Fruit fly (Drosophila melanogaster) whole organism: ENCODE results near the gene Tcs4.

Experiments
- CG8478 ChIP-seq: fragments of >200 bp; optimal IDR thresholded peaks from 2 replicates; lab custom pipeline; 2018; ENCODE audit warnings: inconsistent platforms
- Dll ChIP-seq: fragments of >200 bp; optimal IDR thresholded peaks from 2 replicates; lab custom pipeline; 2017
- EcR ChIP-seq, 2 experiments: fragments of >200 bp; optimal IDR thresholded peaks; 2 replicates each; lab custom pipeline; 2017; ENCODE audit warnings: missing biosample characterization in 2 of 2, missing genetic modification characterization in 2 of 2, missing genetic modification reagents in 2 of 2
- pan ChIP-seq: fragments of >200 bp; optimal IDR thresholded peaks from 2 replicates; lab custom pipeline; 2017
- psq ChIP-seq: fragments of >200 bp; optimal IDR thresholded peaks from 2 replicates; lab custom pipeline; 2017
- usp ChIP-seq: fragments of >200 bp; optimal IDR thresholded peaks from 2 replicates; lab custom pipeline; 2017; ENCODE audit warnings: missing biosample characterization, missing genetic modification characterization, mixed read lengths

The Tcs4 gene

dm6 chrX:19716325-19716917 is 14.9 kb upstream of the Tcs4 start:
- TF ChIP-seq pan (no peak), usp (GFP tag; lab: Kevin White, UChicago) (no peak), Dll (lab: Kevin White, UChicago) (no peak), EcR (GFP tag; optimal IDR thresholded peaks at IDR 0.05; lab: Kevin White, UChicago) (no peak)

DNA sequence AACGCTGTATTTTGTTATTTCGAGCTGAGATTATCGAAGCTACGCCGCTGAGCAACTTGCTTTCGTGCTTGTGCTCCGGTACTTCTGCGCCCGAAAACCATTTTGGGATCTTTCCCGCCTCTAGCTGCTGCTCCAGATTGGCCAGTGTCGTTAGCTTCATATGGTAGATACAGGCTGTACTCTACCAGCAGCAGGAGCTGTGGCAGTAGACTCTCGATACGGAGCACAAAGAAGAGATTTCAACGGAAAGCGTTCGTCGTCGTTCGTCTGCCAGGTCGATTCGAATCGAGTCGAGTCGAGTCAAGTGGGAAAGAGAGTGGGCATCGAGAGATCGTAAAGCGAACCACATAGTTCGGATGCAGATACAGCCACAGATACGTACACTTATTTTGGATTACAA is 13.3 kb upstream of the Tcs4 start:
- TF ChIP-seq Dll (lab: Kevin White, UChicago), result no peak
- TF ChIP-seq EcR (GFP tag; optimal IDR thresholded peaks at IDR 0.05; lab: Kevin White, UChicago), result no peak
- no peak for TF ChIP-seq psq (lab: Kevin White, UChicago)
- no peak for TF ChIP-seq CG8478
- TF ChIP-seq usp (GFP tag; lab: Kevin White, UChicago), result no peak
- TF ChIP-seq pan, result no peak

dm6 chrX:19712898-19713627 is 11.5 kb upstream of the Tcs4 start, which contains the start of gene meso18E:
meso18E (minus strand) TSS chrX:19713045.
- no peak for TF ChIP-seq psq (lab: Kevin White, UChicago)
- no peak for TF ChIP-seq CG8478
- TF ChIP-seq usp (GFP tag; lab: Kevin White, UChicago), result no peak
- no peak for TF ChIP-seq EcR (GFP tag; optimal IDR thresholded peaks at IDR 0.05; lab: Kevin White, UChicago)
- no peak for TF ChIP-seq pan
- TF ChIP-seq Dll (lab: Kevin White, UChicago), result no peak

dm6 chrX:19711936-19712335 is 10.4 kb upstream of the Tcs4 start:
- no peak for TF ChIP-seq usp (GFP tag; lab: Kevin White, UChicago)
- TF ChIP-seq psq (lab: Kevin White, UChicago), result no peak
- no peak for TF ChIP-seq EcR (GFP tag; optimal IDR thresholded peaks at IDR 0.05; lab: Kevin White, UChicago)
- TF ChIP-seq Dll (lab: Kevin White, UChicago), result no peak
- TF ChIP-seq CG8478, result no peak
- TF ChIP-seq pan, result no peak

DNA sequence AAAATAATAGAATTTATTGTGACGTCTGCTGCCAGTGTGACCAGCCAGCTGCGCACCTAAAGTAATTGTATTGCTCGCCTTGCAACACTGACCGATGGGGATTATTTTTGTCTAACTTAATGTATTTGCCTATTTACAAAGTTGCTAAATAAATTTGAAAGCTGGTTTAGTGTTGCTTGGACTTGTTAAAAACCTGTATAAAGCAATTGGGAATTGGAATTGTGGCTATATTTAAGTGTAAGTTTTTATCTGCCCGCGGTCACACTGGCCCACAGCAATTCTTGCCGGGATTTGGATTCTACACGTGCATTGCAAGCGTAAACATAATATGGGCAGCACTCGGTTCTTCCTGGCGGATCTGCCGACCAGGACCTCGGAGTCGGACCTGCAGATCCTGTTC is 2.5 kb upstream of the Tcs4 start, which contains the start of the genes CG14230 and CG14232:
Gene CG14230, plus strand, starts transcription at position 94 of the 400 bp plus-strand sequence.
Gene CG14232, minus strand, starts transcription at position 177 of the 400 bp plus-strand sequence.
- TF ChIP-seq pan (no peak), Dll (lab: Kevin White, UChicago) (no peak), CG8478 (no peak), psq (lab: Kevin White, UChicago) (no peak), usp (GFP tag; lab: Kevin White, UChicago) (no peak), EcR (GFP tag; optimal IDR thresholded peaks at IDR 0.05; lab: Kevin White, UChicago) (no peak)

DNA sequence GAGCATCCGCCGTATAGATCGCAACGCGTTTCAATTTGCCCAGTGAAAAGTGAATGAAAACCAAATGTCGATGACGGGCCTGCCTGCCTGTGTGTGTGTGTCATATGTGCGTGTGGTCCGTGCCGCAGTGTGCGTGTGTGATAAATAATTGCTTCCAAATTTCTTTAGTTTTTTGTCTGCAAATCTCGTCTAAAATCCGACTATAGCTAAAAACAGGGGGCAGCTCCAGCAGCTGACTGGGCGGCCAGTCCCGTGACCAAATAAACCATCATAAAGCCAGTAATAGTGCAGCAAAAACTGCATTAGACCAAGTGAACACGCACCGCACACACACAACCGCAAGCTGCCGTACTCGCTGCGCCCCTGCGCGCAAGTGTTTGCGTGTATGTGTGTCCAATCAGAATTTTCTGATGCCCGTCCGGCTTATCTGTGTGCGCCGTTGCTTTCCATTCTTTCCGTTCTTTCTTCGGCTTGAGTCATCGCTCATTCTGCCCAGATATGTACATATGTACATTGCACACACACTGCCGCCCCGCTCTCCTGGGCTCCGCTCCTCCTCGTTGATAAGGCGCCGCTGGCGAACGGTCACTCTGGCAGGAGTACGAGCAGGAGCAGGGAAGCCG is 4.2 kb downstream of the Tcs4 start:
- TF ChIP-seq CG8478 (peak; percentile 6), psq (lab: Kevin White, UChicago) (no peak), Dll (lab: Kevin White, UChicago) (peak; percentile 12)

dm6 chrX:19696845-19697244 is 4.7 kb downstream of the Tcs4 start, which contains the start of gene Cdc42:
Cdc42 (plus strand) TSS chrX:19697091.
- no peak for TF ChIP-seq CG8478
- TF ChIP-seq psq (lab: Kevin White, UChicago), result no peak
- no peak for TF ChIP-seq Dll (lab: Kevin White, UChicago)
- no peak for TF ChIP-seq pan
- TF ChIP-seq usp (GFP tag; lab: Kevin White, UChicago), result no peak
- no peak for TF ChIP-seq EcR (GFP tag; optimal IDR thresholded peaks at IDR 0.05; lab: Kevin White, UChicago)

dm6 chrX:19694792-19695558 is 6.6 kb downstream of the Tcs4 start, which contains the start of gene CG14229:
CG14229 (minus strand) TSS chrX:19695250.
- no peak for TF ChIP-seq pan
- TF ChIP-seq EcR (GFP tag; optimal IDR thresholded peaks at IDR 0.05; lab: Kevin White, UChicago), result no peak
- TF ChIP-seq psq (lab: Kevin White, UChicago), result no peak
- no peak for TF ChIP-seq usp (GFP tag; lab: Kevin White, UChicago)
- TF ChIP-seq CG8478, result no peak
- no peak for TF ChIP-seq Dll (lab: Kevin White, UChicago)

- TF ChIP-seq pan (no peak), usp (GFP tag; lab: Kevin White, UChicago) (no peak)
These were observed 8.4 kb downstream of the Tcs4 start, which contains the start of gene Mer for dm6 chrX:19692951-19693698. Mer (minus strand) TSS chrX:19693500.

- TF ChIP-seq CG8478 (no peak), Dll (lab: Kevin White, UChicago) (no peak), EcR (GFP tag; optimal IDR thresholded peaks at IDR 0.05; lab: Kevin White, UChicago) (no peak), pan (no peak)
These were observed 11.5 kb downstream of the Tcs4 start for dm6 chrX:19690050-19690449.

DNA sequence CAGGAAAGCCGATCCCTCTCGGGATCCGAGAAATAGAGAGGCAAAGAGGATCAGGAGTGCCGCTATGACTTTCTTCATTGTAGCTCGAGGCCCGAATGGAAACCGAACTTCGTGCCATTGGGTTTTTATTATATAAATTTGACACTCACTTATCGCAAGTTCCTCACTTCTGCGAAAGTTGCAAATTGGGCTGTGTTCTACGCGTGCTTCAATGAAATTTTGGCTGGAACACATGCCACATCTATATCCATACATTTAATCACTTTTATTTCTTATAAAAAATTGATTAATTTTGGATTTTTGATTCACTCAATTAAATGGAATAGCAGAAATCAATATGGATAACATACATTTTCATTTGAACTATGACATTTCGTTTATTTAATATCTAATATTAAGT is 12.7 kb downstream of the Tcs4 start, which contains the start of gene CG14227:
Gene CG14227, minus strand, starts transcription at position 101 of the 400 bp plus-strand sequence.
- TF ChIP-seq CG8478 (no peak), EcR (GFP tag; optimal IDR thresholded peaks at IDR 0.05; lab: Kevin White, UChicago) (no peak), usp (GFP tag; lab: Kevin White, UChicago) (no peak), psq (lab: Kevin White, UChicago) (no peak), Dll (lab: Kevin White, UChicago) (no peak), pan (no peak)
